Fruit fly (Drosophila melanogaster) whole organism, larva: ENCODE measurements around the gene bwa.

Source experiments
- noc ChIP-seq: fragments of 200-800 bp; sonication (Bioruptor generic); optimal IDR thresholded peaks from 3 replicates; lab custom pipeline; 2019; ENCODE audit warnings: missing biosample characterization, mild to moderate bottlenecking, missing genetic modification characterization, moderate library complexity

Gene bwa

DNA sequence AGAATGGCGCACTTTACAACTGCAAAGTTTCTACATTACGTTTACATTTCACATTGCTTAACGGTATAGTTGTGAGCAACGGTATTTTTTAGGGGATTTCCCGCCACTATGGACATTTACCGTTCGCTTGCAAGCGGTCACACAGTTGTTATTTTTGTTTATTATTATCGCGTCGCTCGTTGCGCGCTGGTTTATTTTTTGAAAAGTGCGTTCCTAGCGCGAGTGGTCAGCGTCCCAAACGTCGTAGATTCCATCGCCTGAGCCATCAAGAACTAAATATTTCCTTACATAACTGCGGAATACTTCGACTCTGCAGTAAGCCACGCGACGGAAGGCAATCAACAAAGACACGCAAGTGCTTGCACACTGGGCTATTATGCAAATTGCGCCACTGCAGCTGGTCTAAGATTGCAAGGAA is at the start of gene bwa:
Gene bwa, plus strand, starts transcription at position 159 of the 418 bp plus-strand sequence.
- no peak for TF ChIP-seq noc (tag; lab: Kevin White, UChicago)

DNA sequence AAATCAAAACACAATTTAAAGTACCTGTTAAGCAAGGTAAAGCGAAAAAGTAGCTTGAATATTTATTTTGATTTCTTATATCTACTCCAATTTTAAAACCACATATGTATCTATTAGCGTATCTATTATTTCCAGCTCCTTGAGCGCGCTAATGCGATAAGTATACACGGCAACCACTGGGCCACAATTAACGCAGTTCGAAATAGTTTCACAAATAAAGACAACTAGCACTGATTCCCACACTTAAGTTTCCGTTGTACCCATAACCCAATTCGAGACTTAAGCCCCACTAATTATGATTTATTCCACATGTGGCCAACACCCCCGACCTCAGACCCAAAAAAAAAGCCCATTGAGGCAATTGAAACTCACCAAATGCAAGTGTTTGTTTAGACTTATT is 49.7 kb upstream of the bwa start:
- TF ChIP-seq noc (tag; lab: Kevin White, UChicago): no peak

DNA sequence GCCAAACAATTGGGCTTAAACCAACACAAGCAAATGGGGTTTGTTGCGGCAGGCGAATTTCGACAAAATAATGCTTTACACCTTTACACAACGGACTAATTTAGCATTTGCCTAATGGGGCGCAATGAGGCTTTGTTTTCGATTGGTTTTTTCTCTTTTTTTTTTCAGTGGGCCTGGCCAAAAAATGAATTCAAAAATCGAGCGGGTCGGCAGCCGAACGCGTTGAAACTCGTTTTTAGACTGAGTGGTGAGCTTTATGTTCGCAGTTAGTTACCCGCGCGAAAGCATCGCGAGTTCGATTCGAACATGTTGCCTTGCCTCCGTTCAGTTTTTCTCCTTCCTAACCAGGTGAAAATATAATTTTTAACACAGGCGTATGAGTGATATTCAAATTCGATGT is 49.1 kb upstream of the bwa start, which contains the start of gene CG43861:
Gene CG43861, minus strand, starts transcription at position 228 of the 400 bp plus-strand sequence.
- no peak for TF ChIP-seq noc (tag; lab: Kevin White, UChicago)

DNA sequence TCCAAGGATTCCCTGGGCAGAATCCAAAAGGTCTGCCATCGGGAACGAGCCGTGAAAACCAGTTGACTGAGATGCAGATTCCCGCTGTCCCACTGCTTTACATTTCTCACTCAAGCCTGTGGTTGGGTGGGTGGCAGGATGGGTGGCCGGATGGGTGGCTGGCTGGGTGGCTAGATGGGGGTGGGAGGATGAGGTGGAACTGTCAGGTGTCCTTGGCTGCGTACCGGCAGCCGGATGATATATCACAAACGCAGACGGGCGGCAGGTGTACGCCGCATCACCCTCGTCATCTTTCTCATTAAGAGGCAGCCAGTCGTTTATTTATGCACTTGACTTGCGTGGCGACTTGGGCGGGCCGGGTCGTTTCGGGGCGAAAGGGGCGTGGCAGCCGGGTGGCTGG is 46.1 kb upstream of the bwa start:
- TF ChIP-seq noc (tag; lab: Kevin White, UChicago): no peak

DNA sequence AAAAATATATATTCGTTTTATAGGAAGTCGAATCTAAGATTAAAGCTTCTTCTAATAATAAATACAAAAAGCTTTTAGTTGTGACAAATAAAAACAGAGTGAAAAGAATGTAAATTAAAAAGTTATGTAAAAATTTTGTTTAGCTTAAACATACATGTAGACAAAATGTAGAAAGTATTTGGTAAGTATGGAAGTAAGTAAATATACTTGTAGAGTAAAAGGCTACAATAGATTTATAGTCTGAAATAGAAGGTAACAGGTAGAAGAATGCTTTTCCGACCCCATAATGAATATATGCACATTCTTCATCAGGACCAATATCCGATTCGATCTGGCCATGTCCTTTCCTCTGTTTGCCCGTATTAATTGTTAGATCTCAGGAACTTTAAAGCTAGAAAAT is 41.9 kb upstream of the bwa start:
- TF ChIP-seq noc (tag; lab: Kevin White, UChicago): no peak

DNA sequence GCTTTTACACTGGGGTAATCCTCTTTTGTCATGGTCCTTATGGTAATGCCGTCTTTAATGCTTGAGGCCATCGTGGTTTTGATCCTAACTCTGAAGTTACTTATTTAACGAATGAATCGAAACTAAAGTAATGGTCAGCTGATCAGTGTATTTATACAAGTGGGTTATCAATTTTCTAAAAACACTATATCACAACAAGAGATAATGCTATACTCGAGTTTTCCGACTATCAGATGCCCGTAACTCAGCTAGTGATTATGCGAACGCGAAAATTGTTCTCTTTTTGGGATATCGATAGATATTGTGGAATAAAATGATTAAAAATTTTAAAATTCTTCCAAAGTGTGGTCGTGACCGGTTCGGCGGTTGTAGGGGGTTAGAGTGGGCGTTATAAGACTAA is 40.5 kb upstream of the bwa start, which contains the start of gene AANATL3:
Gene AANATL3, minus strand, starts transcription at position 101 of the 400 bp plus-strand sequence.
- TF ChIP-seq noc (tag; lab: Kevin White, UChicago): no peak

DNA sequence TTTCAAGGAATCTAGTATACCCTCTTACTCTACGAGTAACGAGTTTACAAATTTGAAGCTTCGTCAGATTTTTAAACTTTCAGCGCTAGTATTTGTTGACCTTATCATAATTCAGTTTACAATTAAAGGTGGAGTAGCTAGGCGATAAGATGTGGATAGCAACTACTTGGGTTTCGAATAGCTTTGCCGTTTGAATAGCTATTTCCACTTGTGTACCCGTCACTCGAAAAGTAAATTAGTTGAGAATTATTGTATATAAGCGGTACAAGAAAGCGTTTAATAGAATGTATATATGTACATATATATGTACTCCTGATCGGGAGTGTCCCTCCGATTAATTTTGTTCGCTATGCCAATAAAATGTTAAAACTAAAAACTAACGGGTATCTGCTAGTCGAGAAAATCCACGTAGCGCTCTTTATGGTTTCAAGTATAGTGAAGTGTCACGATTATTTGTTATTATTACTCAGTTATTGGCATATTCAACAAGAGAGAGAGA is 39.8 kb upstream of the bwa start:
- TF ChIP-seq noc (tag; lab: Kevin White, UChicago): peak; percentile 20

DNA sequence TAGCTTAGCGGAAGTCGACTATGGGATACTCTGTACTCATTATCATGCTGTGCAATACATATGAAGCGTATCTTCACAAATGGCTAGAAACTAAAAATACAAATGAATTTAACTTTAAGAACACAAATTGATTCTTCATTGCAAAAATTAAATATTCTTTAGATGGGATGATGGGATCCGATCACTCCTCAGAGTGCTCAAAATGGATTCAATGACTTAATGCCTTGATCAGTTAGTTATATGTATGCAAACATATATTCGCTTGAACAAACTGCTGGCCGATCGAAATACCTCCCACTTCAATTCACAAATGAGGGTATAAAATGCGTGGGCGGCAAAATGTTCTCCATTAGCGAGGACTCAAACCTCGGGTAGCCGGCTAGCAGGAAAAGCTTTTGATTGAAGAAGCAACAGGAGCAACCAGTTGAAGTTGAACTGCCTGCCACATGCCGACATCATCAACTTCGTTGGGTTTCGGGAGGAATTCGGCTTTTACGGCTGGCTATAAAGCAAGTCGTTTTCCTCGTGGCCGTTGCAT is 38.7 kb upstream of the bwa start, which contains the start of gene sNPF:
Gene sNPF, plus strand, starts transcription at position 534 of the 538 bp plus-strand sequence.
- peak; percentile 63 for TF ChIP-seq noc (tag; lab: Kevin White, UChicago)

DNA sequence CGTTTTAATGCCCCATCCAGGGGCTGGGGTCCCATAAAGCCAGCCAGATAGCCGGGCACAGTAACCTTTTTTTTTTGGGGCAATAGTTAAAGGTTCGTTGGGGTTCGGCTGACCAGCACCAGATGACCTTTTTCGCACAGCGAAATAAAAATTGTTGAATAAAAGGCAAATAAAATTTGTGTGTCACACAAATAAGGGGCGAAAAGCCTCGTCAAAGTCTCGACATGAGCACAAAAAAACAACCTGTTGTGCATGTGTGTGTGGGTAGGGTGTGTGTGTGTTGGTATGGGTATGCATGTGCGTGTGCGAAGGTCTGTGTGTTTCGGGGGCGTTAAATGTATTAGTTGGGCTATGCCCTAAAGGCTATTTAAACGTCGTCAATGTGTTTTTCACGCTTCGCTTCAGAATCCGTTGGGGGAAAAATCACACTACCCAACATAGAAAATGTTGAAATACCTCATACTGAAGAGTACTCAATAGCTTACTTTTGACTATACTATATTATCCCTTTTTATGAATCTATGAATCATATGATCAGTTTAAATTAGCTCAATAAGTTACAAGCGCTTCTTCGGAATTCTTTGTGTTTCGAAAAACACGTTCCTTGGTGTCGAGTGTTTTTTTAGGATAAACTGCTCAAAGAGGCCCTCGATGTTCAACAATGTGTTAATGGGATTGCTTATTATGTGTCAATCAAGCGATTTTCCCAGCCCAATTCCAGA is 14.9 kb upstream of the bwa start:
- no peak for TF ChIP-seq noc (tag; lab: Kevin White, UChicago)

DNA sequence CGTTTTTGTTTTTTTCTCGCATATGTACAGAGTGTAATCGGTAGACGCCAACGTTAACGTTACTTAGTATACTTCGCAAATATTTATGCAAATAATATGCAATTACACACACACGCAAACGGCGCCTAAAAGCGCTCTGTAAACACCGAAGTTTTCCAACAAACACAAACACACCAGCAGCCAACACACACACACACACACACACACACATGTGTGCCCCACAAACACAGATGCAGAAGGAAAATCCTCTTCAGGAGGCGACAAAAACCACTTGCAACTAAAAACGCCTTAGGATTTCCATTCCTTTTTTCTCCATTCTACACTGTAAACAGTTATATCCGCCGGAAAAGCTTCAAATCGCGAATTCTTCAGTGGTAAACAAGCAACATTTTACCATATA is 8.8 kb upstream of the bwa start:
- TF ChIP-seq noc (tag; lab: Kevin White, UChicago): no peak

DNA sequence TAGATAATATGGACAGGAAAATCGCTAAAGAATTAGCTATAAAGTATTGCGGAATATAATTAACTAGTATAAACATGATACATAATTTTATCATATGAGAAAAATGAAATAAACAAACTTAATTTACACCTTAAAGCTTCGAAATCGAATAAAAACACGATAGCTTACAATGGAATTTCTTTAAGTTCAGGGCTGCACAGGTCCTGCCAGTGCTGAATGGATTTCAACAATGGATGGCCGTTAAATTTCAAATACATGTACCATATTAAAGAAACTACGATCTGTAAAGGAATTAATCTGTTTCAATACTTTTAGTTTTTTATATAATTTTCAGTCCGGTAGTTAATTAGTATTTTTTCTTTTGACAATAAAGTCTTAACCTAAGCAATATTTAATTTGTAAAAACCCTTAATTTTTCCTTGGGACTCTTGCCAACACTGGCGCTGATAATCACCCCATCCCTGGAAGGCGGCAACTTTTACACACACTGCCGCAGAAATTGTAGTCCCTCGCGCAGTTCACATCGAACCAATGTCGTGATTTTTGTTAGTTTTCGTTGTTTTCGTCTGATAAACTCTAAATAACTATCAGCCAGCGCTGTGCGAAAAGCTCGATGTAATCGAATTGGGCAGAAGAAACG is 5.1 kb upstream of the bwa start, which contains the start of the genes barr and lok:
Gene barr, minus strand, starts transcription at position 353 of the 640 bp plus-strand sequence.
Gene lok, plus strand, starts transcription at position 405 of the 640 bp plus-strand sequence.
- TF ChIP-seq noc (tag; lab: Kevin White, UChicago): peak; percentile 24

DNA sequence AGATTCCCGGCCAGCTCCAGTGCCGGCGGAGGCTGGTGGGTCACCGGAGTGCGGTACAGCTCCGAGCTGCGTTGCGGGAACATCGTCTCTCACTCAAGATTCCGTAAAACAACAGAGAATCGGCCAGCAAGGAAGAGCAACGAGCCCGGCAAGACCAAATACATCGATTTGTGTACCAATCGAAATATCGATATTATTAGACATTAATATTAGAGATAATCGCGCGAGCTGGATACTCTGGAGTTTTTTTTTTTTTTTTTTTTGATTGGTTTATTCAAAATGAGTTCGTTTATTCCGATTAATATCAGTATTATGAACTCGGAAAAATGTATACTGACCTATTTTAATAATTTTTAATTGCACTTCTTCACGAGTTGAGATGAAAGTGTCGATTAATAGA is 675 bp upstream of the bwa start, which contains the start of gene vls:
Gene vls, minus strand, starts transcription at position 164 of the 400 bp plus-strand sequence.
- no peak for TF ChIP-seq noc (tag; lab: Kevin White, UChicago)

DNA sequence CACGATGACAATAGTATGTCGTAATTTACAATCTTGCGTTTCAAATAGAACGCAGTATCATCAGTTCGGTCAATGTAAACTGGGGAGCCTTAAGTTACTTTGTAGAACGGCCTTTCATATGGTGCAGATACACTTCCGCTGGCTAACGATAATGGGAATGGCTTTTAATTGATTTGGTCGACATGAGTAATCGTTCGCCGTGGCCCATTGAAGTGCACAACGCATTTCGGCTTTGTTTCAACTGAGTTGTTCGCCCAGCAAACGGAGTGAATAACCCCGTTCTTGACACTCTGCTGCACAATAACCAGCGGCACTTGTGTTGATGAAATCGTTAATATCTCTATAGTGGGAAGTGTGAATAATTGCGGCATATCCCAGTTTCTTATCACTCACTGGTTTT is 1.7 kb downstream of the bwa start:
- no peak for TF ChIP-seq noc (tag; lab: Kevin White, UChicago)

DNA sequence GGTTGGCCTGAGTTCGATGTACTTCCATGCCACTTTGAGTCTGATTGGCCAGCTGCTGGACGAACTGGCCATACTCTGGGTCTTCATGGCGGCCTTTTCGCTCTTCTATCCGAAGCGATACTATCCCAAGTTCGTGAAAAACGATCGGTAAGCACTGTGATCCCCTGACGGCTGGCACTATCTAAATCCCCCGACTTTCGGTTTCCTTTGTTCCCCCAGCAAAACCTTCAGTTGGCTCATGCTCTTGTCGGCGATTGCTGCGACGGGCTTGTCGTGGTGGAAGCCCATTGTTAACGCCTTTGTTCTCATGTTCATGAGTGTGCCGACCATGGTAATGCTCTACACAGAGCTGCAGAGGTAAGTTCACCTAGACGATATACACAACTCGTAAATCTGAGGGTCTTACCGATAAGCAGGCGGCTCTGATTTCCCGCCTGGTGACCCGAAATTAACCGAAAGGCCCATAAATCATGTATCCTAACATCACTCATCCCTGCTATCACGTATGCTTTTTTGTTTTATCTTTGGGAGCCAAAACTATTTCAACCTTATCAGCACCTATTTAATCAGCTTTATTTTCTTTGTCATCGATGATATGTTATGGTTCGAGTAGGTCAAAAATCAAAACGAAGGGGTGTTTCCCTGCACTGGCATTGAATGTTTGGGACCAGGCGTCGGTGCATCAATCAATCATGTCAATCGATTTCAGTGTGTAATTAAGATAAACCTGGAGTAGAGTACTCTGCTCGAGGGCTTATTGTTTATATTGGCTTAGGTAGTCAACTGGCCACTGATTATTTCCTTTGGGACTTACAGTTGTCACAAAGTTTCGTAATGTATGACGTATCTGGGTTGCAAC is 3.2 kb downstream of the bwa start:
- peak; percentile 4 for TF ChIP-seq noc (tag; lab: Kevin White, UChicago)

DNA sequence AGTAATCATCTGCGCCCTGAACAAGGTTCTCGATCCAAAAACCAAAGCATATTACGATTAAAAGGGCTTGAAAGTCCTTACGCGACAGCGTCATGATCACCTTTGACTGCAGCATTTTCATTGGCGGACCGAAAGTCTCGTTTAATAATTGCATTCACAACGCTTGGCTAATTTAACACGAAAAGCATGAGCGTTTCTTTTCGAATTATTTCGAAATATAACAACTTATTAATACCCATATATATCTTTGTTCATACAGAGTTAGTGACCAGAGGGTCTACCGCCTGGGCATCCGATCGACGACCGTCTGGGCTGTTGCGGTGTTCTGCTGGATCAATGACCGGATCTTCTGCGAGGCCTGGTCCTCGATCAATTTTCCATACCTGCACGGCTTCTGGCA is 5.9 kb downstream of the bwa start, which contains the start of gene CG10730:
Gene CG10730, minus strand, starts transcription at position 101 of the 400 bp plus-strand sequence.
- no peak for TF ChIP-seq noc (tag; lab: Kevin White, UChicago)
